Fruit fly (Drosophila melanogaster): ENCODE results near the gene Eig71Eh.

The Eig71Eh gene

dm6 chr3L:15625676-15626414, 33.4 kb downstream of the Eig71Eh start (continued):
- TF ChIP-seq CG18476 (GFP tag; optimal IDR thresholded peaks at IDR 0.05) = peak; percentile 76
- TF ChIP-seq CG9797 (GFP tag; optimal IDR thresholded peaks at IDR 0.05) = peak; percentile 11
- TF ChIP-seq Opbp (GFP tag; IDR thresholded peaks at IDR 0.05; ENCODE audit: partially characterized antibody) = no peak
- TF ChIP-seq nau (GFP tag; optimal IDR thresholded peaks at IDR 0.05) = peak; percentile 88
- TF ChIP-seq repo (GFP tag; optimal IDR thresholded peaks at IDR 0.05) = no peak
- TF ChIP-seq gsb (GFP tag; IDR thresholded peaks at IDR 0.05) = peak; percentile 65
- peak; percentile 88 for TF ChIP-seq Xbp1 (GFP tag; optimal IDR thresholded peaks at IDR 0.05)
- peak; percentile 80 for TF ChIP-seq CG31224 (GFP tag; IDR thresholded peaks at IDR 0.05)
- no peak for TF ChIP-seq Dll (GFP tag; IDR thresholded peaks at IDR 0.05; ENCODE audit: partially characterized antibody)
- TF ChIP-seq pita (GFP tag; optimal IDR thresholded peaks at IDR 0.05) = no peak
- TF ChIP-seq Nf-YB (GFP tag; optimal IDR thresholded peaks at IDR 0.05) = peak; percentile 80
- peak; percentile 93 for TF ChIP-seq CG12391 (tag; optimal IDR thresholded peaks at IDR 0.05)
- peak; percentile 89 for TF ChIP-seq CG2875 (GFP tag; optimal IDR thresholded peaks at IDR 0.05)
- peak in 1 of 2 experiments; percentile 92 for TF ChIP-seq eve (GFP tag; optimal IDR thresholded peaks at IDR 0.05)
- TF ChIP-seq zen2 (GFP tag; IDR thresholded peaks at IDR 0.05; ENCODE audit: partially characterized antibody) = no peak
- no peak for TF ChIP-seq CG14860 (GFP tag; IDR thresholded peaks at IDR 0.05; ENCODE audit: partially characterized antibody)
- TF ChIP-seq CG8089 (GFP tag; optimal IDR thresholded peaks at IDR 0.05) = no peak
- peak; percentile 50 for TF ChIP-seq her (GFP tag; optimal IDR thresholded peaks at IDR 0.05)
- no peak for TF ChIP-seq en (GFP tag; optimal IDR thresholded peaks at IDR 0.05)
- TF ChIP-seq Myb (GFP tag; optimal IDR thresholded peaks at IDR 0.05) = peak; percentile 16
- peak; percentile 21; the same call in 1 of the 3 replicates for TF ChIP-seq otp (GFP tag; IDR thresholded peaks at IDR 0.05)
- TF ChIP-seq btn (GFP tag; optimal IDR thresholded peaks at IDR 0.05) = no peak
- peak; percentile 97 for TF ChIP-seq Sox102F (GFP tag; optimal IDR thresholded peaks at IDR 0.05)
- peak; percentile 71; the same call in 2 of the 3 replicates for TF ChIP-seq Dbx (GFP tag; IDR thresholded peaks at IDR 0.05)
- peak; percentile 34 for TF ChIP-seq bab2 (GFP tag; optimal IDR thresholded peaks at IDR 0.05)
- TF ChIP-seq CG10462 (GFP tag; optimal IDR thresholded peaks at IDR 0.05) = peak; percentile 78
- TF ChIP-seq CG7987 (GFP tag; optimal IDR thresholded peaks at IDR 0.05) = peak; percentile 81
- peak; percentile 79 for TF ChIP-seq zen (tag; optimal IDR thresholded peaks at IDR 0.05)
- TF ChIP-seq unpg (GFP tag; optimal IDR thresholded peaks at IDR 0.05) = peak; percentile 94
- peak; percentile 43 for TF ChIP-seq pnt (GFP tag; optimal IDR thresholded peaks at IDR 0.05)
- TF ChIP-seq CG12104 (GFP tag; optimal IDR thresholded peaks at IDR 0.05) = peak; percentile 89
- peak; percentile 88 for TF ChIP-seq tgo (GFP tag; IDR thresholded peaks at IDR 0.05)
- peak; percentile 65; the same call in 3 of the 4 replicates for TF ChIP-seq Gug (GFP tag; IDR thresholded peaks at IDR 0.05)
- TF ChIP-seq wdn (GFP tag; IDR thresholded peaks at IDR 0.05) = peak; percentile 48; the same call in 1 of the 2 replicates
- peak in 1 of 3 experiments; percentile 74 for TF ChIP-seq Stat92E (GFP tag; optimal IDR thresholded peaks at IDR 0.05)
- peak; percentile 70 for TF ChIP-seq CG2202 (tag; optimal IDR thresholded peaks at IDR 0.05)
- TF ChIP-seq CG1603 (tag; optimal IDR thresholded peaks at IDR 0.05) = peak; percentile 38
- TF ChIP-seq Atf6 (GFP tag; IDR thresholded peaks at IDR 0.05) = peak; percentile 85
- TF ChIP-seq CG7357 (GFP tag; IDR thresholded peaks at IDR 0.05) = peak; percentile 84
- TF ChIP-seq nerfin-2 (GFP tag; IDR thresholded peaks at IDR 0.05; ENCODE audit: partially characterized antibody) = no peak
- peak; percentile 77 for TF ChIP-seq CG12071 (GFP tag; optimal IDR thresholded peaks at IDR 0.05)
- TF ChIP-seq CG13123 (GFP tag; optimal IDR thresholded peaks at IDR 0.05) = no peak
- peak; percentile 84 for TF ChIP-seq CG12942 (GFP tag; optimal IDR thresholded peaks at IDR 0.05)
- TF ChIP-seq row (GFP tag; IDR thresholded peaks at IDR 0.05) = peak; percentile 85
- peak; percentile 69 for TF ChIP-seq seq (GFP tag; IDR thresholded peaks at IDR 0.05)
- peak in 1 of 2 experiments; percentile 5 for TF ChIP-seq insv (GFP tag; optimal IDR thresholded peaks at IDR 0.05)
- no peak for TF ChIP-seq stwl (tag; optimal IDR thresholded peaks at IDR 0.05)
- TF ChIP-seq CG3281 (GFP tag; optimal IDR thresholded peaks at IDR 0.05) = peak; percentile 92

Measured in whole organism, embryonic.